Fruit fly (Drosophila melanogaster): ENCODE data around the gene ham.

ham gene

DNA sequence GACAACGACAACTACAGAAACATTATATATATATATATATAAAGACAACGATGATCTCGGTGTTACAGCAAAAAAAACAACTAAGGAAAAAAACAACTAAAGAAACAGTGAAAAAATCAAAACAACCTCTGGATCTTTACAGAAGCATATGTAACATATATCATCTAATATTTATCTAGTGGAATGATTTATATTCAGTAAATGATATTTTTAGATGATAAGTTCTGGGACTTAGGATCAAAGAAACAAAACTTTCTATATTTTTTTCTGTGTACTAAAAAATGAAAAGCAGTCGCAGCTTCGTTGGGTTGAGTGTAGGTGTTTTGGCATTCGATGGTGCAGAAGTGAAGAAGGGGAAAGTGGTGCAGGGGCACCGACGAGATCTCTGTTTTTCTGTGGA lies 25.6 kb downstream of the ham start (continued):
- TF ChIP-seq CG6276 (GFP tag; optimal IDR thresholded peaks at IDR 0.05): peak; percentile 26

DNA sequence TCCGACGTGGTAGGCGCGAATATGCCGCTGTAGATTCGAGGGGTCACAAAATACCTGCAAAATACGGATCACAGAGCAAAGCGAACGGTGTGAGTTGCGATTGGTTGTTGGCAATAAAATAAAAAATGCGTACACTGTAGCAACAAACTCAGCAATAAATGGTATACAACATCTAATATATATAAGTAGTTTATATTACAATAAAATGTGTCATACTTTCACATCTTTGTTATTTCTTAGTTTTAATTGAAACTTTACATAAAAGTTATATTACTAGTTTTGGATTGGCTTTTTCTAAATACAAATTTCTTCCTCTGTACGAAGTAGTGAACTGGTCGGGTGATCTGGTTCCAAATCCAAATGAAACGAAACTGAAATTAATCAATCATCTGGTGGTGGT lies 26.9 kb downstream of the ham start:
- peak; percentile 25 for TF ChIP-seq CG32006 (GFP tag; optimal IDR thresholded peaks at IDR 0.05)
- no peak for TF ChIP-seq esn (GFP tag; optimal IDR thresholded peaks at IDR 0.05)
- peak; percentile 12 for TF ChIP-seq CG6276 (GFP tag; optimal IDR thresholded peaks at IDR 0.05)
- peak; percentile 63; the same call in 2 of the 3 replicates for TF ChIP-seq CG8119 (GFP tag; IDR thresholded peaks at IDR 0.05)
- TF ChIP-seq Eip78C (GFP tag): peak; percentile 53
- no peak for TF ChIP-seq Gug (GFP tag; IDR thresholded peaks at IDR 0.05)
- TF ChIP-seq Hr4 (GFP tag; optimal IDR thresholded peaks at IDR 0.05): peak; percentile 29
- no peak for TF ChIP-seq acj6 (GFP tag; optimal IDR thresholded peaks at IDR 0.05)
- peak; percentile 67 for TF ChIP-seq CG15336 (GFP tag; IDR thresholded peaks at IDR 0.05)
- TF ChIP-seq eg (GFP tag; IDR thresholded peaks at IDR 0.05): peak; percentile 57; the same call in 2 of the 3 replicates

DNA sequence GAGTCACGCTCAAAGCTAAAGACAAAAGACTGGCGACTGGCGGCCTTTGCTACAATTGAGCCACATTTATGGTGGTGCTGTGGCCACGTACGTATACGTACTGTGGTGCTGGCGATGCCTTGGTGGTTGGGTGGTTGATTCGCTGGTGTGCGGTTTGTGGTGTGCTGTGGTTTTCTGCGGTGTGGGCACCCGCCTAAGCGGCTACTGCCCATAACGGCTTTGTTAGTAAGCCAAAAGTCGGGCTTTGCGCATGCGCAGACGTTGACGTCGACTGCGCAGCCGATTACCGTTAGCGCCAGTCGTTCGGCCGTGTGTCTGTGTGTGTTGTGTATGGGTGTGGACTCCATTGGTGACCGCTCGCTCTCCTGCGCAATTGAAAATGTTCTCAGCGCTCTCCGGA lies 39.5 kb downstream of the ham start:
- TF ChIP-seq CG10669 (GFP tag; optimal IDR thresholded peaks at IDR 0.05) (no peak), CG7368 (GFP tag; optimal IDR thresholded peaks at IDR 0.05) (no peak), CG3032 (tag; optimal IDR thresholded peaks at IDR 0.05) (no peak), eg (GFP tag; IDR thresholded peaks at IDR 0.05) (no peak), Met (GFP tag; optimal IDR thresholded peaks at IDR 0.05) (no peak)

DNA sequence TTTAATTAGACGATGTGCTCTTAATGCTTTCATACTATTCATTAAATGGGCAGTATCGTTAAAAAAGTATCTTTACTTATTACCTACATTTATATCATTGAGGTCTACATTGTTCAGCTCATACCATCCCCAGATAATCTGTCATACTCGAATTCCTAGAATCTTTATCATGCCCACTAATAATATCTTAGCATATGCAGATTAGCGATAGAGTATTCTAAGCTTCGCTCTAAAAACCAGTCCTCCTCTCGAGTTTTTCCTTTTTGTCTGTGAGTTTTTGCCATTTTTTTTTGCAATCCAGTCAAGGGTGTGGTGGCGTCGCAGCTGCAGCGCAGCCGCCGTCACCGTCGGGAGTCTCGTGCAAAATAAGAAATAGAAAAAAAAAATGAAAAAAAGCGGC lies 39.9 kb downstream of the ham start:
- TF ChIP-seq OdsH (GFP tag; optimal IDR thresholded peaks at IDR 0.05): peak; percentile 30
- TF ChIP-seq salr (GFP tag; optimal IDR thresholded peaks at IDR 0.05): peak in 1 of 2 experiments; percentile 81
- peak; percentile 45 for TF ChIP-seq CG4318 (GFP tag; optimal IDR thresholded peaks at IDR 0.05)
- peak; percentile 80 for TF ChIP-seq eg (GFP tag; IDR thresholded peaks at IDR 0.05)
- peak; percentile 38 for TF ChIP-seq achi (GFP tag; optimal IDR thresholded peaks at IDR 0.05)
- TF ChIP-seq Ets21C (GFP tag; optimal IDR thresholded peaks at IDR 0.05): no peak
- peak; percentile 25 for TF ChIP-seq dac (GFP tag; optimal IDR thresholded peaks at IDR 0.05)
- peak; percentile 84 for TF ChIP-seq CG32006 (GFP tag; optimal IDR thresholded peaks at IDR 0.05)
- peak; percentile 73 for TF ChIP-seq Eip78C (GFP tag)
- TF ChIP-seq CG8119 (GFP tag; IDR thresholded peaks at IDR 0.05): peak; percentile 38; the same call in 2 of the 3 replicates
- peak; percentile 11 for TF ChIP-seq net (GFP tag; optimal IDR thresholded peaks at IDR 0.05)
- TF ChIP-seq CG6276 (GFP tag; optimal IDR thresholded peaks at IDR 0.05): peak; percentile 77
- peak; percentile 28 for TF ChIP-seq pdm3 (GFP tag; optimal IDR thresholded peaks at IDR 0.05)
- no peak for TF ChIP-seq CG10669 (GFP tag; optimal IDR thresholded peaks at IDR 0.05)
- TF ChIP-seq Eip75B (GFP tag; optimal IDR thresholded peaks at IDR 0.05): peak; percentile 3
- no peak for TF ChIP-seq dsx (GFP tag; optimal IDR thresholded peaks at IDR 0.05; ENCODE audit: poor library complexity, severe bottlenecking)
- TF ChIP-seq CG15336 (GFP tag; IDR thresholded peaks at IDR 0.05): peak; percentile 63
- no peak for TF ChIP-seq Eip93F (GFP tag; optimal IDR thresholded peaks at IDR 0.05)
- no peak for TF ChIP-seq CG9139 (GFP tag; optimal IDR thresholded peaks at IDR 0.05)
- TF ChIP-seq ss (GFP tag; optimal IDR thresholded peaks at IDR 0.05): peak in 1 of 2 experiments; percentile 14
- no peak for TF ChIP-seq fkh (GFP tag; optimal IDR thresholded peaks at IDR 0.05)
- peak; percentile 35 for TF ChIP-seq CG10631 (GFP tag; optimal IDR thresholded peaks at IDR 0.05)
- peak; percentile 49 for TF ChIP-seq Lpt (GFP tag; optimal IDR thresholded peaks at IDR 0.05)
- no peak for TF ChIP-seq acj6 (GFP tag; optimal IDR thresholded peaks at IDR 0.05)
- peak; percentile 3 for TF ChIP-seq CG3919 (GFP tag; optimal IDR thresholded peaks at IDR 0.05)
- peak; percentile 56; the same call in 2 of the 3 replicates for TF ChIP-seq CG6163 (GFP tag; IDR thresholded peaks at IDR 0.05)
- TF ChIP-seq CG16779 (tag; optimal IDR thresholded peaks at IDR 0.05): peak; percentile 33
- no peak for TF ChIP-seq CG6808 (GFP tag; optimal IDR thresholded peaks at IDR 0.05)
- peak; percentile 23 for TF ChIP-seq CG11762 (GFP tag; optimal IDR thresholded peaks at IDR 0.05; ENCODE audit: insufficient read depth)
- TF ChIP-seq Sox14 (GFP tag; optimal IDR thresholded peaks at IDR 0.05): peak; percentile 22
- TF ChIP-seq Hr4 (GFP tag; optimal IDR thresholded peaks at IDR 0.05): peak; percentile 49

Measured in whole organism, prepupa.